Fruit fly (Drosophila melanogaster): Measurements from ENCODE around the gene CG17726.

The CG17726 gene

DNA sequence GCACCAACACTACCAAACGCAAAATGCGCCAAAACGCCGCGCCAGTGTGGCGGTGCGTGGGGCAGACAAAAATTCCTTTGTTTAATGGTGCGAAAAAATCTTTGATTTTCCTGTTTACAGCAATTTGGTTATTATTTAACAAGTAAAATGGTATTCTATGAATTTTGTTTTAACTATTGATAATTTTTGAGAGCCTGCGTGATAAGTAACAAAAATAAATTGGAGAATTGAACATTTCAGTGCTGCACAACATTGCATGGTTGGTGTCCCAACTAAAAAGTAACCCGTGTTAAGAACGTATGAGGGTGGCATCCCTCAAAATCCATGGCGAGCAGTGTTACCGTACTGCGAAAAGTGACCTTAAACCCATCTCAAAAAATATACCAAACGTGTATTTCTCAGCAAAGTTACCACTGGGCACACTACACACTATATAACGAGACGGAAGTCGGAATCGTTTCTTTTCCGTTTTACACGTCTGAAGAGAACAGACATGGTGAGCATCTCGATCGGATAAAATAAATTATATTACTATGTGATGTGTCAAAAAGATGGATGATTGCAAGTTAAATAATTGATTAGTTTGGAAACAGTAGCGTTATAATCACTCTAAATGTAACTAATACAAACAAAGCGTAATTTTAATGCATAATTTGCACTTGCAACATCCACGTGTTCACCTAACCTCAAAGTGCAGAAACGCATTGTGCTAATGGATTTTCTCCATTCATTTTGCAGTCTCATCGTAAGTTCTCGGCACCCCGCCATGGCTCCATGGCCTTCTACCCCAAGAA is 4.9 kb upstream of the CG17726 start, which contains the start of the genes CG6693 and RpL3 (continued):
- TF ChIP-seq Camta (GFP tag; optimal IDR thresholded peaks at IDR 0.05): peak; percentile 38
- TF ChIP-seq gsb (GFP tag; IDR thresholded peaks at IDR 0.05): peak; percentile 47; the same call in 1 of the 2 replicates
- TF ChIP-seq h (optimal IDR thresholded peaks at IDR 0.05): no peak
- TF ChIP-seq ab (GFP tag; optimal IDR thresholded peaks at IDR 0.05): peak; percentile 38
- peak; percentile 84 for TF ChIP-seq scrt (GFP tag; optimal IDR thresholded peaks at IDR 0.05)
- TF ChIP-seq rib (GFP tag; IDR thresholded peaks at IDR 0.05): peak; percentile 71
- TF ChIP-seq jigr1 (GFP tag; IDR thresholded peaks at IDR 0.05): no peak
- peak; percentile 64 for TF ChIP-seq CG10979 (tag; optimal IDR thresholded peaks at IDR 0.05)
- no peak for TF ChIP-seq CG8765 (GFP tag; IDR thresholded peaks at IDR 0.05)
- peak; percentile 37 for TF ChIP-seq slp2 (GFP tag; optimal IDR thresholded peaks at IDR 0.05)
- TF ChIP-seq Jarid2 (GFP tag; optimal IDR thresholded peaks at IDR 0.05): peak; percentile 85
- TF ChIP-seq CG13894 (tag; optimal IDR thresholded peaks at IDR 0.05): peak; percentile 91
- peak in 1 of 3 experiments; percentile 91 for TF ChIP-seq Stat92E (GFP tag; optimal IDR thresholded peaks at IDR 0.05)
- TF ChIP-seq NFAT (GFP tag; IDR thresholded peaks at IDR 0.05): peak; percentile 88
- TF ChIP-seq wor (GFP tag; IDR thresholded peaks at IDR 0.05): no peak
- TF ChIP-seq CG3726 (GFP tag; IDR thresholded peaks at IDR 0.05): no peak
- TF ChIP-seq bowl (GFP tag; IDR thresholded peaks at IDR 0.05): peak; percentile 61; the same call in 1 of the 2 replicates
- TF ChIP-seq klu (GFP tag; IDR thresholded peaks at IDR 0.05): no peak
- peak; percentile 53 for TF ChIP-seq fd3F (GFP tag; optimal IDR thresholded peaks at IDR 0.05)
- peak; percentile 72 for TF ChIP-seq zfh1 (GFP tag; IDR thresholded peaks at IDR 0.05)
- peak; percentile 43 for TF ChIP-seq cato (GFP tag; optimal IDR thresholded peaks at IDR 0.05; ENCODE audit: borderline replicate concordance)
- peak; percentile 49 for TF ChIP-seq Deaf1 (tag; optimal IDR thresholded peaks at IDR 0.05)
- no peak for TF ChIP-seq Hmx (GFP tag; optimal IDR thresholded peaks at IDR 0.05)
- peak; percentile 68 for TF ChIP-seq dmrt99B (tag; optimal IDR thresholded peaks at IDR 0.05)
- TF ChIP-seq Asciz (GFP tag; optimal IDR thresholded peaks at IDR 0.05): peak; percentile 86
- TF ChIP-seq CG18619 (GFP tag; optimal IDR thresholded peaks at IDR 0.05): peak; percentile 80
- TF ChIP-seq CG16779 (GFP tag; IDR thresholded peaks at IDR 0.05): peak; percentile 80
- peak; percentile 94 for TF ChIP-seq trem (tag; optimal IDR thresholded peaks at IDR 0.05)
- peak; percentile 44 for TF ChIP-seq Dref (GFP tag; IDR thresholded peaks at IDR 0.05)
- peak; percentile 53 for TF ChIP-seq HLH54F (GFP tag; optimal IDR thresholded peaks at IDR 0.05)
- TF ChIP-seq en (GFP tag; optimal IDR thresholded peaks at IDR 0.05): no peak
- peak; percentile 51 for TF ChIP-seq CG9609 (GFP tag; optimal IDR thresholded peaks at IDR 0.05)
- peak; percentile 86 for TF ChIP-seq CG32532 (GFP tag; IDR thresholded peaks at IDR 0.05)
- peak; percentile 95 for TF ChIP-seq ci (GFP tag; IDR thresholded peaks at IDR 0.05)
- TF ChIP-seq Dek (tag; optimal IDR thresholded peaks at IDR 0.05): peak; percentile 70
- 0 out of 2 replicates have a peak, but pooled peaks have one; percentile 34 for TF ChIP-seq unc-4 (GFP tag; IDR thresholded peaks at IDR 0.05; ENCODE audit: partially characterized antibody)
- peak; percentile 82 for TF ChIP-seq CG10543 (GFP tag; optimal IDR thresholded peaks at IDR 0.05)
- TF ChIP-seq CG11696 (GFP tag; IDR thresholded peaks at IDR 0.05): peak; percentile 72
- TF ChIP-seq hth (optimal IDR thresholded peaks at IDR 0.05): no peak
- TF ChIP-seq CG9727 (GFP tag; optimal IDR thresholded peaks at IDR 0.05): peak; percentile 77
- TF ChIP-seq CkIIα-i1 (GFP tag; IDR thresholded peaks at IDR 0.05): peak; percentile 39; the same call in 1 of the 2 replicates
- no peak for TF ChIP-seq CG31388 (GFP tag; optimal IDR thresholded peaks at IDR 0.05)
- peak; percentile 88 for TF ChIP-seq wek (GFP tag; optimal IDR thresholded peaks at IDR 0.05)
- TF ChIP-seq Neu2 (GFP tag; optimal IDR thresholded peaks at IDR 0.05; ENCODE audit: borderline replicate concordance): peak; percentile 26
- no peak for TF ChIP-seq CG43689 (GFP tag; IDR thresholded peaks at IDR 0.05)
- peak; percentile 86 for TF ChIP-seq CG8924 (tag; optimal IDR thresholded peaks at IDR 0.05)
- TF ChIP-seq kay (GFP tag; optimal IDR thresholded peaks at IDR 0.05): peak; percentile 14
- peak; percentile 80 for TF ChIP-seq CG17186 (GFP tag; optimal IDR thresholded peaks at IDR 0.05)

All from whole organism, embryonic.